Fruit fly (Drosophila melanogaster): ENCODE measurements around the gene CG44385.

dm6 chrX:11153826-11154510 lies 21.8 kb upstream of the CG44385 start, which contains the start of the genes rtv and Dlic:
- TF ChIP-seq psq (optimal IDR thresholded peaks at IDR 0.05), result no peak
- TF ChIP-seq usp (GFP tag; optimal IDR thresholded peaks at IDR 0.05), result no peak
- no peak for TF ChIP-seq pan (optimal IDR thresholded peaks at IDR 0.05)
- no peak for TF ChIP-seq EcR (GFP tag; optimal IDR thresholded peaks at IDR 0.05)
- TF ChIP-seq CG8478 (optimal IDR thresholded peaks at IDR 0.05), result no peak
- no peak for TF ChIP-seq Dll (optimal IDR thresholded peaks at IDR 0.05)
